Fruit fly (Drosophila melanogaster) whole organism, embryonic: ENCODE data around the gene Nup160.

ENCODE experiments used
- Atf3 ChIP-seq: fragments of 200-800 bp; sonication (Bioruptor generic); optimal IDR thresholded peaks from 3 replicates; lab custom pipeline; 2016; ENCODE audit warnings: missing biosample characterization, missing genetic modification characterization
- Bdp1 ChIP-seq: fragments of 200-800 bp; sonication (Bioruptor generic); optimal IDR thresholded peaks from 3 replicates; lab custom pipeline; 2016; ENCODE audit warnings: missing biosample characterization, missing genetic modification characterization
- BtbVII ChIP-seq: fragments of 200-800 bp; sonication (Bioruptor generic); optimal IDR thresholded peaks from 3 replicates; lab custom pipeline; 2017; ENCODE audit warnings: missing biosample characterization, mild to moderate bottlenecking, missing genetic modification characterization
- CG10321 ChIP-seq: fragments of 200-800 bp; sonication (Bioruptor generic); IDR thresholded peaks from 2 replicates; pipeline ENCODE4 v1.3.6; 2022; ENCODE audit warnings: missing biosample characterization, missing genetic modification characterization
- CG10654 ChIP-seq: fragments of 200-800 bp; sonication (Bioruptor generic); optimal IDR thresholded peaks from 2 replicates; lab custom pipeline; 2016; ENCODE audit warnings: missing biosample characterization, missing genetic modification characterization
- CG12104 ChIP-seq: fragments of 200-800 bp; sonication (Bioruptor generic); optimal IDR thresholded peaks from 3 replicates; lab custom pipeline; 2016; ENCODE audit warnings: missing biosample characterization, missing genetic modification characterization
- CG12942 ChIP-seq: fragments of 200-800 bp; sonication (Bioruptor generic); optimal IDR thresholded peaks from 3 replicates; lab custom pipeline; 2016; ENCODE audit warnings: missing biosample characterization, missing genetic modification characterization
- CG13296 ChIP-seq: fragments of 200-800 bp; sonication (Bioruptor generic); optimal IDR thresholded peaks from 3 replicates; lab custom pipeline; 2018; ENCODE audit warnings: missing biosample characterization, mild to moderate bottlenecking, missing genetic modification characterization
- CG16815 ChIP-seq: fragments of 200-800 bp; sonication (Bioruptor generic); optimal IDR thresholded peaks from 3 replicates; lab custom pipeline; 2017; ENCODE audit warnings: missing biosample characterization, mild to moderate bottlenecking, missing genetic modification characterization
- CG16863 ChIP-seq: fragments of 200-800 bp; sonication (Bioruptor generic); optimal IDR thresholded peaks from 3 replicates; lab custom pipeline; 2016; ENCODE audit warnings: missing biosample characterization, missing genetic modification characterization
- CG2199 ChIP-seq: fragments of 200-800 bp; sonication (Bioruptor generic); IDR thresholded peaks from 3 replicates; pipeline ENCODE4 v1.3.6; 2022; ENCODE audit warnings: missing biosample characterization, missing genetic modification characterization
- CG3847 ChIP-seq: fragments of 200-800 bp; sonication (Bioruptor generic); IDR thresholded peaks from 2 replicates; pipeline ENCODE4 v1.3.6; 2022; ENCODE audit warnings: missing biosample characterization, missing genetic modification characterization
- CG4404 ChIP-seq: fragments of 200-800 bp; sonication (Bioruptor generic); IDR thresholded peaks from 2 replicates; pipeline ENCODE4 v1.3.6; 2022; ENCODE audit warnings: missing biosample characterization, missing genetic modification characterization
- CG6654 ChIP-seq: fragments of 200-800 bp; sonication (Bioruptor generic); optimal IDR thresholded peaks from 2 replicates; lab custom pipeline; 2017; ENCODE audit warnings: missing biosample characterization, mild to moderate bottlenecking, missing genetic modification characterization
- CG6765 ChIP-seq: fragments of 200-800 bp; sonication (Bioruptor generic); optimal IDR thresholded peaks from 3 replicates; lab custom pipeline; 2017; ENCODE audit warnings: missing biosample characterization, mild to moderate bottlenecking, missing genetic modification characterization
- CG6813 ChIP-seq: fragments of 200-800 bp; sonication (Bioruptor generic); optimal IDR thresholded peaks from 2 replicates; lab custom pipeline; 2017; ENCODE audit warnings: missing biosample characterization, missing genetic modification characterization, mild to moderate bottlenecking, moderate library complexity, missing genetic modification reagents
- Chrac-16 ChIP-seq: fragments of 200-800 bp; sonication (Bioruptor generic); optimal IDR thresholded peaks from 3 replicates; lab custom pipeline; 2016; ENCODE audit warnings: missing biosample characterization, missing genetic modification characterization
- Eip74EF ChIP-seq, 2 experiments: fragments of 200-800 bp in 1 of 2; fragments of >200 bp in 1 of 2; sonication (Bioruptor generic) in 1 of 2; optimal IDR thresholded peaks; 2 replicates each; lab custom pipeline; 2017 to 2019; ENCODE audit warnings: missing biosample characterization in 2 of 2, missing genetic modification characterization in 2 of 2, mild to moderate bottlenecking in 1 of 2, moderate library complexity in 1 of 2
- Ets97D ChIP-seq: fragments of 200-800 bp; sonication (Bioruptor generic); optimal IDR thresholded peaks from 3 replicates; lab custom pipeline; 2016; ENCODE audit warnings: missing biosample characterization, missing genetic modification characterization
- HmgD ChIP-seq: fragments of 200-800 bp; sonication (Bioruptor generic); optimal IDR thresholded peaks from 3 replicates; lab custom pipeline; 2016; ENCODE audit warnings: missing biosample characterization, missing genetic modification characterization
- Hr78 ChIP-seq, 2 experiments: fragments of 200-800 bp in 1 of 2; fragments of >200 bp in 1 of 2; sonication (Bioruptor generic) in 1 of 2; optimal IDR thresholded peaks; 2 replicates each; lab custom pipeline; 2017 to 2019; ENCODE audit warnings: missing biosample characterization in 2 of 2, missing genetic modification characterization in 2 of 2, mild to moderate bottlenecking in 1 of 2, moderate library complexity in 1 of 2
- Poxn ChIP-seq: fragments of 200-800 bp; sonication (Bioruptor generic); IDR thresholded peaks from 2 replicates; pipeline ENCODE4 v1.3.6; 2022; ENCODE audit warnings: missing biosample characterization, missing genetic modification characterization
- Ravus ChIP-seq: fragments of 200-800 bp; sonication (Bioruptor generic); IDR thresholded peaks from 2 replicates; pipeline ENCODE4 v1.3.6; 2022; ENCODE audit warnings: missing biosample characterization, missing genetic modification characterization
- Sin3A ChIP-seq: fragments of >200 bp; optimal IDR thresholded peaks from 2 replicates; lab custom pipeline; 2018
- Six4 ChIP-seq: fragments of 200-800 bp; sonication (Bioruptor generic); optimal IDR thresholded peaks from 2 replicates; lab custom pipeline; 2016; ENCODE audit warnings: missing biosample characterization, missing genetic modification characterization
- Taf1 ChIP-seq: fragments of 200-800 bp; sonication (Bioruptor generic); IDR thresholded peaks from 2 replicates; pipeline ENCODE4 v1.3.6; 2022; ENCODE audit warnings: missing biosample characterization, missing genetic modification characterization
- abd-A ChIP-seq: fragments of 200-800 bp; sonication (Bioruptor generic); optimal IDR thresholded peaks from 3 replicates; lab custom pipeline; 2019; ENCODE audit warnings: missing biosample characterization, mild to moderate bottlenecking, missing genetic modification characterization, moderate library complexity
- ac ChIP-seq: fragments of 200-800 bp; sonication (Bioruptor generic); optimal IDR thresholded peaks from 3 replicates; lab custom pipeline; 2017; ENCODE audit warnings: missing biosample characterization, mild to moderate bottlenecking, missing genetic modification characterization
- al ChIP-seq: fragments of 200-800 bp; sonication (Bioruptor generic); IDR thresholded peaks from 2 replicates; pipeline ENCODE4 v1.3.6; 2022; ENCODE audit warnings: missing biosample characterization, missing genetic modification characterization
- ap ChIP-seq: fragments of 200-800 bp; sonication (Bioruptor generic); IDR thresholded peaks from 2 replicates; pipeline ENCODE4 v1.3.6; 2022; ENCODE audit warnings: missing biosample characterization, missing genetic modification characterization
- ash1 ChIP-seq: fragments of 200-800 bp; sonication (Bioruptor generic); optimal IDR thresholded peaks from 2 replicates; lab custom pipeline; 2018; ENCODE audit warnings: missing biosample characterization, mild to moderate bottlenecking, missing genetic modification characterization
- bowl ChIP-seq: fragments of 200-800 bp; sonication (Bioruptor generic); IDR thresholded peaks from 2 replicates; pipeline ENCODE4 v1.3.6; 2022; ENCODE audit warnings: missing biosample characterization, missing genetic modification characterization
- btn ChIP-seq: fragments of 200-800 bp; sonication (Bioruptor generic); optimal IDR thresholded peaks from 2 replicates; lab custom pipeline; 2016; ENCODE audit warnings: missing biosample characterization, missing genetic modification characterization
- chif ChIP-seq, 2 experiments: fragments of 200-800 bp; sonication (Bioruptor generic); optimal IDR thresholded peaks; 3 replicates each; lab custom pipeline; 2016; ENCODE audit warnings: missing biosample characterization in 2 of 2, missing genetic modification characterization in 2 of 2
- corto ChIP-seq: fragments of 200-800 bp; sonication (Bioruptor generic); optimal IDR thresholded peaks from 2 replicates; lab custom pipeline; 2016; ENCODE audit warnings: missing biosample characterization, mild to moderate bottlenecking, missing genetic modification characterization, moderate library complexity
- dati ChIP-seq: fragments of 200-800 bp; sonication (Bioruptor generic); IDR thresholded peaks from 2 replicates; pipeline ENCODE4 v1.3.6; 2022; ENCODE audit warnings: missing biosample characterization, missing genetic modification characterization
- dm ChIP-seq: fragments of 200-800 bp; sonication (Bioruptor generic); optimal IDR thresholded peaks from 3 replicates; lab custom pipeline; 2016; ENCODE audit warnings: missing biosample characterization, missing genetic modification characterization
- fu2 ChIP-seq: fragments of 200-800 bp; sonication (Bioruptor generic); optimal IDR thresholded peaks from 2 replicates; lab custom pipeline; 2016; ENCODE audit warnings: missing biosample characterization, missing genetic modification characterization
- gfzf ChIP-seq: fragments of 200-800 bp; sonication (Bioruptor generic); optimal IDR thresholded peaks from 2 replicates; lab custom pipeline; 2016; ENCODE audit warnings: missing biosample characterization, mild to moderate bottlenecking, missing genetic modification characterization, moderate library complexity
- h ChIP-seq: fragments of >200 bp; optimal IDR thresholded peaks from 2 replicates; lab custom pipeline; 2017
- hb ChIP-seq: fragments of 200-800 bp; sonication (Bioruptor generic); IDR thresholded peaks from 3 replicates; pipeline ENCODE4 v1.3.6; 2022; ENCODE audit warnings: missing biosample characterization, missing genetic modification characterization; ENCODE audit not compliant: partially characterized antibody
- her ChIP-seq: fragments of 200-800 bp; sonication (Bioruptor generic); optimal IDR thresholded peaks from 2 replicates; lab custom pipeline; 2016; ENCODE audit warnings: missing biosample characterization, missing genetic modification characterization
- ind ChIP-seq: fragments of 200-800 bp; sonication (Bioruptor generic); optimal IDR thresholded peaks from 3 replicates; lab custom pipeline; 2016; ENCODE audit warnings: missing biosample characterization, missing genetic modification characterization
- inv ChIP-seq: fragments of 200-800 bp; sonication (Bioruptor generic); IDR thresholded peaks from 2 replicates; pipeline ENCODE4 v1.3.6; 2022; ENCODE audit warnings: missing biosample characterization, missing genetic modification characterization; ENCODE audit not compliant: partially characterized antibody
- lab ChIP-seq: fragments of 200-800 bp; sonication (Bioruptor generic); optimal IDR thresholded peaks from 3 replicates; lab custom pipeline; 2017; ENCODE audit warnings: missing biosample characterization, missing genetic modification characterization, mild to moderate bottlenecking, moderate library complexity, missing genetic modification reagents
- odd ChIP-seq: fragments of 200-800 bp; sonication (Bioruptor generic); optimal IDR thresholded peaks from 2 replicates; lab custom pipeline; 2017; ENCODE audit warnings: missing biosample characterization, mild to moderate bottlenecking, missing genetic modification characterization
- p53 ChIP-seq: fragments of 200-800 bp; sonication (Bioruptor generic); optimal IDR thresholded peaks from 2 replicates; lab custom pipeline; 2016; ENCODE audit warnings: missing biosample characterization, missing genetic modification characterization
- pho ChIP-seq: fragments of 200-800 bp; sonication (Bioruptor generic); optimal IDR thresholded peaks from 2 replicates; lab custom pipeline; 2016; ENCODE audit warnings: missing biosample characterization, missing genetic modification characterization
- pum ChIP-seq: fragments of 200-800 bp; sonication (Bioruptor generic); optimal IDR thresholded peaks from 2 replicates; lab custom pipeline; 2016; ENCODE audit warnings: missing biosample characterization, missing genetic modification characterization
- repo ChIP-seq: fragments of 200-800 bp; sonication (Bioruptor generic); optimal IDR thresholded peaks from 2 replicates; lab custom pipeline; 2016; ENCODE audit warnings: missing biosample characterization, missing genetic modification characterization
- ssp ChIP-seq: fragments of 200-800 bp; sonication (Bioruptor generic); IDR thresholded peaks from 2 replicates; pipeline ENCODE4 v1.3.6; 2022; ENCODE audit warnings: missing biosample characterization, missing genetic modification characterization
- zf30C ChIP-seq: fragments of 200-800 bp; sonication (Bioruptor generic); optimal IDR thresholded peaks from 3 replicates; lab custom pipeline; 2018; ENCODE audit warnings: missing biosample characterization, mild to moderate bottlenecking, missing genetic modification characterization

The Nup160 gene

DNA sequence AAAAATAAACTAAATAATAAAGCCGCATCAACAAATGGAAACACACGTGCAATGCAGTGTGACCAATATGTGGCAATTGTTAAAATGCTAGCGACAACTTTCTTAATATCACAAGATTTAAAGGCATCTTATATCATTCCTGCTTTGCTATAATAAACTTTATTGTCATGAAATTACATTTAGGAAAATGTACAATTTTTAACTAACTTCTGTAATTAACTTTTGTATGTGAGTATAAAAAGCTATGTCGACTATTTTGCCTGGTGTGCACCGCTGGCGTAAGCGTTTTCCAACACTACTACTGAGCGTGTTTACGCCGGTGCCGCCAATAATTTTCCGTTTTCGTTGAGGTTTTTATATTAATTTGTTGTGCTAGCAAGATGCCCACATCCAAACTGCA is at the start of gene Nup160, which contains the start of gene Csl4 (continued):
- TF ChIP-seq lab (GFP tag; lab: Kevin White, UChicago) (no peak), CG3847 (GFP tag; lab: Robert Waterston, UW) (peak; percentile 88), Sin3A (lab: Kevin White, UChicago) (peak; percentile 52), ac (GFP tag; lab: Kevin White, UChicago) (no peak), bowl (GFP tag; lab: Robert Waterston, UW) (no peak), CG6654 (no peak), CG12104 (GFP tag; lab: Kevin White, UChicago) (peak; percentile 26), zf30C (no peak), BtbVII (GFP tag; lab: Kevin White, UChicago) (no peak), Eip74EF (GFP tag; optimal IDR thresholded peaks at IDR 0.05; lab: Kevin White, UChicago) (no peak), Chrac-16 (GFP tag; lab: Kevin White, UChicago) (peak; percentile 88), ash1 (GFP tag; lab: Kevin White, UChicago) (no peak), CG6813 (no peak), Poxn (no peak; the same call in 1 of the 2 replicates), ind (peak; percentile 81), CG13296 (GFP tag; lab: Kevin White, UChicago) (peak; percentile 60), HmgD (peak; percentile 73), dm (peak; percentile 93), Ets97D (peak; percentile 81), CG6765 (GFP tag; lab: Kevin White, UChicago) (no peak), p53 (GFP tag; lab: Kevin White, UChicago) (peak; percentile 71), CG12942 (peak; percentile 69), corto (GFP tag; lab: Kevin White, UChicago) (no peak), Six4 (GFP tag; lab: Kevin White, UChicago) (peak; percentile 57), her (GFP tag; lab: Kevin White, UChicago) (peak; percentile 84), chif (GFP tag; optimal IDR thresholded peaks at IDR 0.05; lab: Kevin White, UChicago) (peak; percentile 78 to 79), al (GFP tag; lab: Robert Waterston, UW) (peak; percentile 69), CG10321 (GFP tag; lab: Robert Waterston, UW) (no peak), abd-A (tag; lab: Kevin White, UChicago) (no peak), btn (peak; percentile 55), repo (GFP tag; lab: Kevin White, UChicago) (peak; percentile 30), CG10654 (GFP tag; lab: Kevin White, UChicago) (peak; percentile 77), inv (GFP tag; lab: Robert Waterston, UW) (no peak), fu2 (peak; percentile 85), hb (no peak), pho (peak; percentile 85), Taf1 (GFP tag; lab: Robert Waterston, UW) (peak; percentile 55; the same call in 1 of the 2 replicates), Bdp1 (GFP tag; lab: Kevin White, UChicago) (peak; percentile 74), CG2199 (GFP tag; lab: Robert Waterston, UW) (no peak), h (no peak), CG4404 (GFP tag; lab: Robert Waterston, UW) (peak; percentile 18; the same call in 1 of the 2 replicates), dati (no peak), pum (GFP tag; lab: Kevin White, UChicago) (peak; percentile 86), Atf3 (peak; percentile 56), Ravus (GFP tag; lab: Robert Waterston, UW) (peak; percentile 16), gfzf (GFP tag; lab: Kevin White, UChicago) (peak; percentile 81), CG16863 (peak; percentile 76), ssp (peak; percentile 51), odd (no peak), CG16815 (GFP tag; lab: Kevin White, UChicago) (no peak), ap (GFP tag; lab: Robert Waterston, UW) (0 out of 2 replicates have a peak, but pooled peaks have one; percentile 23), Hr78 (GFP tag; optimal IDR thresholded peaks at IDR 0.05; lab: Kevin White, UChicago) (no peak)
